Worm (Caenorhabditis elegans): ENCODE results near the gene C47E8.1.

Gene C47E8.1

ce11 chrV:14707958-14708357 lies 42.1 kb downstream of the C47E8.1 start, which contains the start of gene R08A2.9:
Gene R08A2.9, plus strand, starts transcription at chrV:14708258.
- TF ChIP-seq lin-35 (GFP tag; optimal IDR thresholded peaks at IDR 0.05) (no peak), snpc-4 (GFP tag; optimal IDR thresholded peaks at IDR 0.05) (no peak), snpc-4 (tag; optimal IDR thresholded peaks at IDR 0.05) (no peak), madf-3 (GFP tag; IDR thresholded peaks at IDR 0.05) (no peak), Y95B8A.8 (GFP tag; IDR thresholded peaks at IDR 0.05) (no peak), F37B4.10 (GFP tag; IDR thresholded peaks at IDR 0.05) (no peak), nfya-2 (GFP tag; IDR thresholded peaks at IDR 0.05) (no peak), F23B12.7 (tag; optimal IDR thresholded peaks at IDR 0.05; ENCODE audit: insufficient read depth) (no peak), unc-130 (GFP tag; optimal IDR thresholded peaks at IDR 0.05) (no peak), sptf-2 (GFP tag; optimal IDR thresholded peaks at IDR 0.05) (no peak), B0035.1 (tag; optimal IDR thresholded peaks at IDR 0.05) (no peak), Y67H2A.10 (GFP tag; conservative IDR thresholded peaks at IDR 0.05) (no peak), repo-1 (tag; optimal IDR thresholded peaks at IDR 0.05) (no peak), ZK185.1 (tag; optimal IDR thresholded peaks at IDR 0.05; ENCODE audit: poor library complexity, severe bottlenecking) (no peak), C17E4.6 (GFP tag; IDR thresholded peaks at IDR 0.05) (no peak), atf-7 (tag; optimal IDR thresholded peaks at IDR 0.05) (no peak), cebp-1 (GFP tag; IDR thresholded peaks at IDR 0.05) (no peak), cebp-1 (tag; optimal IDR thresholded peaks at IDR 0.05) (no peak), Y53F4B.3 (GFP tag; IDR thresholded peaks at IDR 0.05) (no peak), lag-1 (GFP tag; IDR thresholded peaks at IDR 0.05) (no peak)

DNA sequence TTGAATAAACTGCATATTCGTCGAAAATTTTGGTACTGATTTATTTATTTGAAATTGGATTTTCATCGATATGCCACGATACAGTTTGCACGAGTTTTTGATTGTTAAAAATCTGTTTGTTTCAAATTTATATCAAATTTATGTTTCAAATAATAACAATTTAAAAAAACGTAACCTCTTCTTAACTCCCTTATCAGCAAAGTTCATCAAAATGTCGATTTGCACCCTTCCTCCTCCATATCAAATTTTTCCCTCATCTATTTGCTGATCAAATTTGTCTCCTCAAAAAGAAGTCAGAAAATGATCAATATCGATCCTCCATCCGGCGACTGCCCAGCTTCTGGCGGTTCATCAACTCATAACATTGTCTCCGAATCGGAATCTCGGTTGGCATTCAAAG lies 45.2 kb downstream of the C47E8.1 start, which contains the start of gene ssp-33:
Gene ssp-33 (plus strand): TSS at position 301 of the 400 bp plus-strand sequence.
- no peak for TF ChIP-seq attf-6 (GFP tag; IDR thresholded peaks at IDR 0.05)
- no peak for TF ChIP-seq sea-2 (GFP tag; IDR thresholded peaks at IDR 0.05)
- no peak for TF ChIP-seq mxl-1 (tag; optimal IDR thresholded peaks at IDR 0.05)
- TF ChIP-seq hlh-12 (tag; optimal IDR thresholded peaks at IDR 0.05): no peak
- TF ChIP-seq ama-1 (optimal IDR thresholded peaks at IDR 0.05): no peak
- TF ChIP-seq ama-1 (GFP tag; optimal IDR thresholded peaks at IDR 0.05): no peak

ce11 chrV:14712316-14712715 lies 46.5 kb downstream of the C47E8.1 start, which contains the start of gene R08A2.5:
Gene R08A2.5, plus strand, starts transcription at chrV:14712616.
- no peak for TF ChIP-seq egrh-3 (GFP tag; IDR thresholded peaks at IDR 0.05)

- TF ChIP-seq akir-1 (GFP tag; optimal IDR thresholded peaks at IDR 0.05): no peak
- TF ChIP-seq unc-62 (GFP tag; optimal IDR thresholded peaks at IDR 0.05): no peak
- no peak for TF ChIP-seq Y95B8A.8 (GFP tag; IDR thresholded peaks at IDR 0.05)
- no peak for TF ChIP-seq B0261.1 (tag; optimal IDR thresholded peaks at IDR 0.05)
- no peak for TF ChIP-seq hrde-1 (tag; optimal IDR thresholded peaks at IDR 0.05; ENCODE audit: borderline replicate concordance)
- no peak for TF ChIP-seq die-1 (tag; optimal IDR thresholded peaks at IDR 0.05)
- TF ChIP-seq let-526 (GFP tag; IDR thresholded peaks at IDR 0.05): no peak
- no peak for TF ChIP-seq xnd-1 (tag; optimal IDR thresholded peaks at IDR 0.05)
- no peak for TF ChIP-seq egrh-3 (GFP tag; IDR thresholded peaks at IDR 0.05)
- TF ChIP-seq nhr-179 (tag; optimal IDR thresholded peaks at IDR 0.05): no peak
- TF ChIP-seq ceh-58 (GFP tag; IDR thresholded peaks at IDR 0.05): no peak
- TF ChIP-seq nhr-120 (GFP tag; IDR thresholded peaks at IDR 0.05): no peak
- TF ChIP-seq F49E8.2 (tag; optimal IDR thresholded peaks at IDR 0.05; ENCODE audit: insufficient read depth): no peak
- TF ChIP-seq attf-5 (GFP tag; optimal IDR thresholded peaks at IDR 0.05): no peak
- TF ChIP-seq snpc-3.4 (tag; optimal IDR thresholded peaks at IDR 0.05): no peak
- TF ChIP-seq ztf-18 (tag; optimal IDR thresholded peaks at IDR 0.05): no peak
- TF ChIP-seq ztf-25 (GFP tag; IDR thresholded peaks at IDR 0.05): no peak
Measured at ce11 chrV:14715608-14716007, 49.8 kb downstream of the C47E8.1 start, which contains the start of gene R08A2.2. Gene R08A2.2, minus strand, starts transcription at chrV:14715708.

All from whole organism, young adult.